Worm (Caenorhabditis elegans) whole organism, late embryonic: ENCODE measurements around the gene vps-39.
"Not testable (repeated sequence)": the region's sequence is repeated elsewhere in the genome, so short reads cannot be mapped to it uniquely, and the experiment has no call there.

Experiments
- C08G9.2 ChIP-seq: sonication (generic microtip); optimal IDR thresholded peaks from 2 replicates; lab custom pipeline; 2016; ENCODE audit warnings: mild to moderate bottlenecking, missing genetic modification characterization, moderate library complexity, missing compliant biosample characterization
- F13H6.1 ChIP-seq: sonication (generic microtip); optimal IDR thresholded peaks from 2 replicates; lab custom pipeline; 2016; ENCODE audit warnings: missing genetic modification characterization, missing compliant biosample characterization
- K02D7.2 ChIP-seq: sonication (generic microtip); optimal IDR thresholded peaks from 2 replicates; lab custom pipeline; 2017; ENCODE audit warnings: mild to moderate bottlenecking, missing genetic modification characterization, missing compliant biosample characterization
- K09A11.1 ChIP-seq: sonication (generic microtip); optimal IDR thresholded peaks from 2 replicates; lab custom pipeline; 2017; ENCODE audit warnings: antibody characterized with exemption, mild to moderate bottlenecking, missing genetic modification characterization, missing compliant biosample characterization; ENCODE audit not compliant: insufficient read depth
- ahr-1 ChIP-seq: sonication (generic microtip); optimal IDR thresholded peaks from 2 replicates; lab custom pipeline; 2016; ENCODE audit warnings: missing genetic modification characterization, missing compliant biosample characterization
- ceh-14 ChIP-seq: sonication (generic microtip); optimal IDR thresholded peaks from 2 replicates; lab custom pipeline; 2016; ENCODE audit warnings: missing genotype, missing genetic modification characterization, missing compliant biosample characterization
- ceh-18 ChIP-seq: sonication (generic microtip); optimal IDR thresholded peaks from 2 replicates; lab custom pipeline; 2016; ENCODE audit warnings: missing genetic modification characterization, missing compliant biosample characterization
- ceh-2 ChIP-seq: sonication (generic microtip); optimal IDR thresholded peaks from 2 replicates; lab custom pipeline; 2016; ENCODE audit warnings: missing genotype, missing genetic modification characterization, missing compliant biosample characterization
- ceh-22 ChIP-seq: sonication (generic microtip); optimal IDR thresholded peaks from 2 replicates; lab custom pipeline; 2017; ENCODE audit warnings: missing biosample characterization, missing genetic modification characterization
- ceh-24 ChIP-seq: sonication (generic microtip); optimal IDR thresholded peaks from 2 replicates; lab custom pipeline; 2016; ENCODE audit warnings: mild to moderate bottlenecking, missing genetic modification characterization, missing compliant biosample characterization
- ceh-30 ChIP-seq: fragments of 150-350 bp; optimal IDR thresholded peaks from 2 replicates; lab custom pipeline; 2014; ENCODE audit warnings: missing biosample characterization, missing genetic modification characterization
- ceh-31 ChIP-seq: sonication (generic microtip); optimal IDR thresholded peaks from 2 replicates; lab custom pipeline; 2016; ENCODE audit warnings: missing genetic modification characterization, missing compliant biosample characterization
- ceh-34 ChIP-seq: sonication (generic microtip); optimal IDR thresholded peaks from 2 replicates; lab custom pipeline; 2016; ENCODE audit warnings: mild to moderate bottlenecking, missing genetic modification characterization, missing compliant biosample characterization
- ceh-45 ChIP-seq: fragments of 200-800 bp; sonication (Bioruptor generic); IDR thresholded peaks from 2 replicates; pipeline ENCODE4 v1.3.6; 2022; ENCODE audit warnings: missing genetic modification reagents, missing genetic modification characterization, missing compliant biosample characterization
- elt-2 ChIP-seq: sonication (generic microtip); optimal IDR thresholded peaks from 2 replicates; lab custom pipeline; 2016; ENCODE audit warnings: missing genetic modification reagents, missing genetic modification characterization, missing compliant biosample characterization
- fax-1 ChIP-seq: sonication (generic microtip); optimal IDR thresholded peaks from 2 replicates; lab custom pipeline; 2016; ENCODE audit warnings: missing genotype, missing genetic modification characterization, missing compliant biosample characterization
- fkh-6 ChIP-seq: sonication (generic microtip); optimal IDR thresholded peaks from 2 replicates; lab custom pipeline; 2016; ENCODE audit warnings: missing genetic modification characterization, missing compliant biosample characterization
- hlh-13 ChIP-seq: fragments of 200-800 bp; sonication (Bioruptor generic); optimal IDR thresholded peaks from 2 replicates; lab custom pipeline; 2018; ENCODE audit warnings: mild to moderate bottlenecking, missing genetic modification characterization, missing compliant biosample characterization
- hlh-6 ChIP-seq: sonication (generic microtip); optimal IDR thresholded peaks from 2 replicates; lab custom pipeline; 2016; ENCODE audit warnings: missing genotype, missing genetic modification characterization, missing compliant biosample characterization
- hlh-8 ChIP-seq: sonication (generic microtip); optimal IDR thresholded peaks from 2 replicates; lab custom pipeline; 2016; ENCODE audit warnings: missing genotype, missing genetic modification characterization, missing compliant biosample characterization
- madf-2 ChIP-seq: sonication (generic microtip); optimal IDR thresholded peaks from 2 replicates; lab custom pipeline; 2017; ENCODE audit warnings: missing genetic modification characterization, missing compliant biosample characterization
- mec-3 ChIP-seq: sonication (generic microtip); optimal IDR thresholded peaks from 2 replicates; lab custom pipeline; 2016; ENCODE audit warnings: borderline replicate concordance, missing genetic modification characterization, missing compliant biosample characterization
- nfya-1 ChIP-seq: sonication (generic microtip); optimal IDR thresholded peaks from 2 replicates; lab custom pipeline; 2017; ENCODE audit warnings: missing genetic modification characterization, mild to moderate bottlenecking, missing compliant biosample characterization, antibody characterized with exemption, moderate library complexity
- nhr-11 ChIP-seq: fragments of 150-350 bp; optimal IDR thresholded peaks from 2 replicates; lab custom pipeline; 2014; ENCODE audit warnings: missing biosample characterization, missing genetic modification characterization
- npax-4 ChIP-seq: sonication (generic microtip); optimal IDR thresholded peaks from 2 replicates; lab custom pipeline; 2016; ENCODE audit warnings: missing genetic modification characterization, missing compliant biosample characterization
- odd-2 ChIP-seq: sonication (generic microtip); optimal IDR thresholded peaks from 2 replicates; lab custom pipeline; 2017; ENCODE audit warnings: antibody characterized with exemption, mild to moderate bottlenecking, missing genetic modification characterization, missing compliant biosample characterization
- pax-1 ChIP-seq: fragments of 150-350 bp; optimal IDR thresholded peaks from 2 replicates; lab custom pipeline; 2014; ENCODE audit warnings: missing biosample characterization, missing genetic modification characterization
- pros-1 ChIP-seq: fragments of 150-350 bp; optimal IDR thresholded peaks from 2 replicates; lab custom pipeline; 2014; ENCODE audit warnings: missing biosample characterization, missing genetic modification reagents, missing genetic modification characterization
- ref-2 ChIP-seq: sonication (generic microtip); optimal IDR thresholded peaks from 2 replicates; lab custom pipeline; 2016; ENCODE audit warnings: missing genetic modification characterization, missing compliant biosample characterization
- rnt-1 ChIP-seq: sonication (generic microtip); optimal IDR thresholded peaks from 2 replicates; lab custom pipeline; 2016; ENCODE audit warnings: missing genetic modification characterization, missing compliant biosample characterization
- sox-2 ChIP-seq: fragments of 200-800 bp; sonication (Bioruptor generic); IDR thresholded peaks from 2 replicates; pipeline ENCODE4 v1.3.6; 2022; ENCODE audit warnings: missing genetic modification reagents, missing genetic modification characterization, missing compliant biosample characterization
- tbx-2 ChIP-seq: sonication (generic microtip); optimal IDR thresholded peaks from 2 replicates; lab custom pipeline; 2016; ENCODE audit warnings: missing genetic modification characterization, missing compliant biosample characterization
- tbx-7 ChIP-seq: sonication (generic microtip); optimal IDR thresholded peaks from 2 replicates; lab custom pipeline; 2016; ENCODE audit warnings: missing genotype, missing genetic modification characterization, missing compliant biosample characterization
- ttx-3 ChIP-seq: sonication (generic microtip); optimal IDR thresholded peaks from 2 replicates; lab custom pipeline; 2016; ENCODE audit warnings: missing genetic modification reagents, missing genetic modification characterization, missing compliant biosample characterization
- unc-3 ChIP-seq, 2 experiments: fragments of 200-800 bp in 1 of 2; sonication (Bioruptor generic) in 1 of 2; sonication (generic microtip) in 1 of 2; conservative IDR thresholded peaks in 1 of 2; optimal IDR thresholded peaks in 1 of 2; 2 replicates each; pipeline versions ENCODE4 v1.3.6 to Lab custom; 2016 to 2022; ENCODE audit warnings: missing compliant biosample characterization in 2 of 2, missing genetic modification characterization in 2 of 2, missing genetic modification reagents in 1 of 2
- zip-5 ChIP-seq: sonication (generic microtip); optimal IDR thresholded peaks from 2 replicates; lab custom pipeline; 2016; ENCODE audit warnings: missing genetic modification characterization, missing compliant biosample characterization

vps-39 gene

DNA sequence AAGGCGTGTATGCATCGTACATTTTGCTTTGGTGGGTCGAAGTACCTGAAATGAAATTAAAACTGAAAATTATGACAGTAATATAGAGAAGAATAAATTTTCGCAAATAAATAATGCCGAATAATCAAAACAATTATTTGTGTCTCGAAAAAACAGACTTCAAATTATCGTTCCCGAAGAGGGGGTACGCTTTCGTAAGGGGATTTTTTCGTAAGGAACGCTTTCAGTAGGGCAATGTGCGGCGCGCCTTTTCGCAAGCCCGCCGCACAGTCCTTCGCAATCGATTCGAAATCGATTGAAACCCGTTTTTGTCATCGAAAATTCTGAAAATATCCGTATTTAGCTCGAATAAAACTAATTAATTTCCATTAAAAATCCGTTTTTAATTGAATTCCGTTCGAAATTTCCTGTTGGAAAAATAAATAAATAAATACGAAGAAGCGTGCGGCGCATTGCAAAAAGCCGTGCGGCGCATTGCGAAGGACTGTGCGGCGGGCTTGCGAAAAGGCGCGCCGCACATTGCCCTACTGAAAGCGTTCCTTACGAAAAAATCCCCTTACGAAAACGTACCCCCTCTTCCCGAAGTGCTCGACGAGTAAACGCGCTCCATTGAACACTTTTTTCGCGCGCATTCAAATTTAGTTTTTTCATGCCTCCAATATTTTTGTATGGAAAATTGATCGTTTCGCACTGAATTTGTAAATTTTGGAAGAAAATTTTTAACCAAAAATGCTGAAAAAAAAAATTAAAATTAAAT, at the start of gene vps-39:
Gene vps-39 (minus strand): TSS at position 51 of the 757 bp plus-strand sequence.
- TF ChIP-seq K09A11.1 (tag; lab: Kevin White, UChicago): peak; percentile 15
- peak; percentile 60 for TF ChIP-seq ceh-14 (tag; lab: Kevin White, UChicago)
- TF ChIP-seq F13H6.1 (tag; lab: Kevin White, UChicago): peak; percentile 3
- TF ChIP-seq C08G9.2 (tag; lab: Kevin White, UChicago): peak; percentile 20
- peak; percentile 13 for TF ChIP-seq madf-2 (tag; lab: Kevin White, UChicago)
- 0 out of 2 replicates have a peak, but pooled peaks have one; percentile 22 for TF ChIP-seq unc-3 (GFP tag; conservative IDR thresholded peaks at IDR 0.05; lab: Robert Waterston, UW)
- TF ChIP-seq unc-3 (tag; optimal IDR thresholded peaks at IDR 0.05; lab: Kevin White, UChicago): not testable (repeated sequence)
- peak; percentile 32 for TF ChIP-seq elt-2
- TF ChIP-seq hlh-13: peak; percentile 11
- TF ChIP-seq tbx-2 (tag; lab: Kevin White, UChicago): peak; percentile 50
- peak; percentile 75 for TF ChIP-seq ceh-31 (tag; lab: Kevin White, UChicago)
- peak; percentile 52 for TF ChIP-seq ref-2 (tag; lab: Kevin White, UChicago)
- TF ChIP-seq zip-5: peak; percentile 26
- peak; percentile 61; the same call in 1 of the 2 replicates for TF ChIP-seq ceh-45 (GFP tag; lab: Robert Waterston, UW)
- peak; percentile 3 for TF ChIP-seq ceh-2 (tag; lab: Kevin White, UChicago)
- TF ChIP-seq ttx-3 (tag; lab: Kevin White, UChicago): peak; percentile 0
- peak; percentile 27 for TF ChIP-seq ceh-34 (tag; lab: Kevin White, UChicago)
- TF ChIP-seq nfya-1 (tag; lab: Kevin White, UChicago): peak; percentile 31
- TF ChIP-seq sox-2: peak; percentile 62
- TF ChIP-seq, all 69 proteins: peak for 18; not testable (repeated sequence) for 51

DNA sequence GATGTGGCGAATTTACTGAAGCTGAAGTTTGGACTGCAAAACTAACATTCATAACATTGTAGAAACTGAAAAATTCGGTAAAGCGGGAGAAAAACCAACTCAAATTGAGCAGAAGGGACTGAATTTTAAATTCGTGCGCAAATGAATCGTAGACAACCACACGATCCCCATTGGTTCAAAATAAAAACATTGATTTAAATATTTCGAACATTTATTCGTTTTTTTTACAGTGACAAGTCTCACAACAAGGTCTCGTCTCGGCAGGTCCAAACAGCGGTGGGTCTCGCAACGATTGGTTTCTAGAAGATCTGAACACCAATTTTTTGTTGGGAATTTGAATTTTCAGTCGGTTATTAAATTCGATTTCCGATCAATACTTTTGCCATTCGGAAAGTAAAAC, 47.4 kb upstream of the vps-39 start, which contains the start of gene D1086.18:
Gene D1086.18 (plus strand): TSS at position 301 of the 400 bp plus-strand sequence.
- TF ChIP-seq ahr-1 (tag; lab: Kevin White, UChicago): no peak
- TF ChIP-seq elt-2: no peak
- TF ChIP-seq ceh-24: no peak
- no peak for TF ChIP-seq pax-1 (tag; lab: Kevin White, UChicago)
- TF ChIP-seq zip-5: no peak
- TF ChIP-seq hlh-8: no peak
- no peak for TF ChIP-seq rnt-1 (tag; lab: Kevin White, UChicago)
- TF ChIP-seq nhr-11: no peak
- TF ChIP-seq tbx-7 (tag; lab: Kevin White, UChicago): no peak
- TF ChIP-seq ceh-31 (tag; lab: Kevin White, UChicago): no peak
- TF ChIP-seq ceh-22 (tag; lab: Kevin White, UChicago): no peak
- no peak for TF ChIP-seq K02D7.2
- TF ChIP-seq ceh-30 (tag; lab: Kevin White, UChicago): no peak
- no peak for TF ChIP-seq fax-1 (tag; lab: Kevin White, UChicago)
- no peak for TF ChIP-seq mec-3 (tag; lab: Kevin White, UChicago)
- no peak for TF ChIP-seq pros-1
- TF ChIP-seq madf-2 (tag; lab: Kevin White, UChicago): no peak
- no peak for TF ChIP-seq K09A11.1 (tag; lab: Kevin White, UChicago)
- TF ChIP-seq hlh-6 (tag; lab: Kevin White, UChicago): no peak
- TF ChIP-seq npax-4 (tag; lab: Kevin White, UChicago): no peak

DNA sequence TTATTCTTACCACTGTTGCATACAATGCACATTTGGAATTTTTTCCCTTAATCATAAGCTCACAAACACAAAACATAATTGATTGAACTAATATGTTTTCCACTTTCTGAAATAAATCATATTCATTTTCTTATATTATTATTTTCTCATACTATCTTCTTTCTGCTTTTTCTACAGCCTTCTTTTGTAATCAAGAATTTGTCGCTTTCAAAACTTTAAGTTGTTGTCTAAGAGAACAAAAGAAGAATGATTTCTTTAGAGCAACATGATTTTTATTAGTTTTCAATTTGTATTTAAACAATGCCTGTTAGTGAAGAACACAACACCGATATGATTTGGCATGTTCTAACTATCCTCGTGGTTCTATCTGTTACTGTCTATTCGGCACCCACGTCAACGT, 45.8 kb upstream of the vps-39 start, which contains the start of gene D1086.7:
Gene D1086.7 (plus strand): TSS at position 301 of the 400 bp plus-strand sequence.
- TF ChIP-seq fkh-6 (tag; lab: Kevin White, UChicago) (no peak), ceh-2 (tag; lab: Kevin White, UChicago) (no peak), ceh-30 (tag; lab: Kevin White, UChicago) (no peak), ceh-18 (tag; lab: Kevin White, UChicago) (no peak), odd-2 (tag; lab: Kevin White, UChicago) (no peak), sox-2 (no peak), madf-2 (tag; lab: Kevin White, UChicago) (no peak), ceh-31 (tag; lab: Kevin White, UChicago) (no peak)
